Worm (Caenorhabditis elegans): ENCODE measurements around the gene npp-24.

npp-24 gene

ce11 chrII:5463692-5464300 lies 41.9 kb upstream of the npp-24 start:
- peak; percentile 32 for TF ChIP-seq zag-1 (tag; optimal IDR thresholded peaks at IDR 0.05)
- TF ChIP-seq F13H6.1 (tag; optimal IDR thresholded peaks at IDR 0.05), result peak; percentile 44
- TF ChIP-seq lsy-2 (tag; optimal IDR thresholded peaks at IDR 0.05), result peak in 1 of 2 experiments; percentile 46
- no peak for TF ChIP-seq lin-39 (tag; optimal IDR thresholded peaks at IDR 0.05)
- TF ChIP-seq egl-27 (tag; optimal IDR thresholded peaks at IDR 0.05), result no peak
- no peak for TF ChIP-seq crh-2 (tag; optimal IDR thresholded peaks at IDR 0.05)
- TF ChIP-seq C34F6.9 (tag; optimal IDR thresholded peaks at IDR 0.05), result peak; percentile 23
- TF ChIP-seq sem-4 (tag; optimal IDR thresholded peaks at IDR 0.05), result peak; percentile 49
- TF ChIP-seq unc-55 (GFP tag; optimal IDR thresholded peaks at IDR 0.05), result peak; percentile 41
- TF ChIP-seq nhr-129 (tag; optimal IDR thresholded peaks at IDR 0.05), result peak; percentile 43
- no peak for TF ChIP-seq ztf-11 (tag; optimal IDR thresholded peaks at IDR 0.05)

ce11 chrII:5465729-5466408 lies 39.8 kb upstream of the npp-24 start, which contains the start of gene clr-1:
TSS of gene clr-1 (plus strand) at chrII:5466358.
- TF ChIP-seq F13H6.1 (tag; optimal IDR thresholded peaks at IDR 0.05) (peak; percentile 13), nhr-11 (tag; optimal IDR thresholded peaks at IDR 0.05) (no peak)

ce11 chrII:5473946-5474423 lies 31.7 kb upstream of the npp-24 start, which contains the start of gene mrps-16:
TSS of gene mrps-16 (plus strand) at chrII:5474373.
- TF ChIP-seq elt-3 (tag; optimal IDR thresholded peaks at IDR 0.05) (no peak), nhr-6 (tag; optimal IDR thresholded peaks at IDR 0.05) (peak; percentile 8), snpc-4 (tag; optimal IDR thresholded peaks at IDR 0.05) (peak; percentile 65), nhr-25 (tag; optimal IDR thresholded peaks at IDR 0.05) (no peak), lsy-2 (tag; optimal IDR thresholded peaks at IDR 0.05) (peak; percentile 62 to 88), lin-11 (tag; optimal IDR thresholded peaks at IDR 0.05) (no peak), sem-4 (tag; optimal IDR thresholded peaks at IDR 0.05) (no peak), ztf-11 (tag; optimal IDR thresholded peaks at IDR 0.05) (no peak), ceh-82 (tag; optimal IDR thresholded peaks at IDR 0.05) (no peak), alr-1 (tag; optimal IDR thresholded peaks at IDR 0.05) (no peak), lin-13 (GFP tag; optimal IDR thresholded peaks at IDR 0.05) (peak; percentile 39), nhr-129 (tag; optimal IDR thresholded peaks at IDR 0.05) (peak; percentile 53), skn-1 (tag; optimal IDR thresholded peaks at IDR 0.05) (no peak), lin-39 (tag; optimal IDR thresholded peaks at IDR 0.05) (no peak), crh-2 (tag; optimal IDR thresholded peaks at IDR 0.05) (peak; percentile 34), Y55F3AM.14 (GFP tag; optimal IDR thresholded peaks at IDR 0.05) (no peak), fos-1 (tag; optimal IDR thresholded peaks at IDR 0.05) (peak; percentile 26), nhr-23 (tag; optimal IDR thresholded peaks at IDR 0.05) (no peak), unc-39 (tag; optimal IDR thresholded peaks at IDR 0.05) (no peak), ztf-4 (tag; optimal IDR thresholded peaks at IDR 0.05) (no peak), ceh-16 (tag; optimal IDR thresholded peaks at IDR 0.05) (no peak), mab-5 (tag; optimal IDR thresholded peaks at IDR 0.05) (peak; percentile 41), zag-1 (tag; optimal IDR thresholded peaks at IDR 0.05) (no peak), nhr-11 (tag; optimal IDR thresholded peaks at IDR 0.05) (no peak), sma-9 (GFP tag; optimal IDR thresholded peaks at IDR 0.05) (peak; percentile 75), sma-9 (tag; optimal IDR thresholded peaks at IDR 0.05) (no peak), unc-62 (GFP tag; optimal IDR thresholded peaks at IDR 0.05) (no peak), ztf-1 (GFP tag; conservative IDR thresholded peaks at IDR 0.05) (no peak), unc-55 (GFP tag; optimal IDR thresholded peaks at IDR 0.05) (peak; percentile 72), nhr-12 (tag; optimal IDR thresholded peaks at IDR 0.05) (no peak), nhr-21 (tag; optimal IDR thresholded peaks at IDR 0.05) (peak; percentile 41), ama-1 (optimal IDR thresholded peaks at IDR 0.05) (peak; percentile 3), ZK546.5 (tag; optimal IDR thresholded peaks at IDR 0.05) (no peak), gmeb-1 (tag; optimal IDR thresholded peaks at IDR 0.05) (peak; percentile 96), elt-1 (tag; optimal IDR thresholded peaks at IDR 0.05) (no peak), nhr-237 (tag; optimal IDR thresholded peaks at IDR 0.05) (no peak), egl-27 (tag; optimal IDR thresholded peaks at IDR 0.05) (no peak), mbf-1 (tag; optimal IDR thresholded peaks at IDR 0.05) (no peak), nhr-10 (tag; optimal IDR thresholded peaks at IDR 0.05) (no peak), dmd-4 (tag; optimal IDR thresholded peaks at IDR 0.05) (no peak), aly-2 (tag; optimal IDR thresholded peaks at IDR 0.05) (no peak), peb-1 (tag; optimal IDR thresholded peaks at IDR 0.05) (no peak), F13H6.1 (tag; optimal IDR thresholded peaks at IDR 0.05) (peak; percentile 41), mdl-1 (tag; optimal IDR thresholded peaks at IDR 0.05) (no peak), R02D3.7 (tag; optimal IDR thresholded peaks at IDR 0.05) (no peak), nhr-77 (tag; optimal IDR thresholded peaks at IDR 0.05) (no peak), blmp-1 (tag; optimal IDR thresholded peaks at IDR 0.05; ENCODE audit: insufficient read depth) (no peak)
